Worm (Caenorhabditis elegans): Measurements from ENCODE around the gene K02A6.3.

Gene K02A6.3

ce11 chrX:8243116-8243515, 11.4 kb upstream of the K02A6.3 start (continued):
- TF ChIP-seq hsf-1 (GFP tag; IDR thresholded peaks at IDR 0.05) (0 out of 2 replicates have a peak, but pooled peaks have one; percentile 25), tbx-9 (tag; optimal IDR thresholded peaks at IDR 0.05; ENCODE audit: borderline replicate concordance) (no peak)

DNA sequence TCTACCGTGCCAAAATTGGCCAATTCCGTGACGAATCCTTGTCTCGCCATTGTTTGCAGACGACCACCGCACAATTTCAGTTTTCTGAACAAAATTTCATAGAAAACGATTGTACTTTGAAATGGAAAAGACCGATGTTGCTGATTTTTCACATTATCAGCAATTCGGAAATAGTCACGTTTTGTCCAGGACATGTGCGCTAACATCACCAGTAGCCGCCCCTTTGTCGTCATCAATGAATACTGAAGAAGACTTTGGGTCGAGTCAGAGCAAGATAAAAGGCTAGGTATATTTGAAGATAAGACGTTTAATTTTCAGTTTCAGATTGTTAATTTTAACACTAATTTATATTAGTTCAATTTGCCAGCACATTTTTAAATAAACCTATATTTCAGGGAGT, 10.2 kb upstream of the K02A6.3 start, which contains the start of gene endu-2:
TSS of gene endu-2 (plus strand) at position 396 of the 400 bp plus-strand sequence.
- TF ChIP-seq nfyb-1 (GFP tag; IDR thresholded peaks at IDR 0.05) = 0 out of 2 replicates have a peak, but pooled peaks have one; percentile 17
- TF ChIP-seq egrh-3 (GFP tag; IDR thresholded peaks at IDR 0.05) = no peak
- no peak for TF ChIP-seq cebp-1 (GFP tag; IDR thresholded peaks at IDR 0.05)
- peak; percentile 2 for TF ChIP-seq cebp-1 (tag; optimal IDR thresholded peaks at IDR 0.05)
- peak; percentile 42 for TF ChIP-seq nhr-80 (tag; optimal IDR thresholded peaks at IDR 0.05)

DNA sequence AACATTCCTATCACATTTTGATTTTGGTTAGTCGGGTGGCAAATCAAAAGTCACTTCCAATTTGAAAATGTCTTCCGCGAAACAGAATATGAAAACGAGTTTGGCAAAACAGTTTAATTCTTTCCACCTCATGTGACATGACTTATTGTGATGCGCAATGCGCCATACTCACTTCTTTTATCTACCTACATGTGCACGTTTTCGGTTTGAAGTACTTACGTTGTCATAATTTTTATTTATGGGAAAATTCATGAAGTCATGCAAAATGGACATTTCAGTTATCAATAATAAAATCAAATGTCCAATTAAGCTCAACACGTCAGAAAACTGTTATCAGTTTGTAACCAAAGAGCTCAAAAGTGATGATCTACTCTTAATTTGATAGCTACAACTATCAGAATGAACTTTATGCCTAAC, 6.9 kb upstream of the K02A6.3 start:
- no peak for TF ChIP-seq madf-3 (GFP tag; IDR thresholded peaks at IDR 0.05)
- no peak for TF ChIP-seq F10E7.11 (tag; optimal IDR thresholded peaks at IDR 0.05)
- no peak for TF ChIP-seq C17E4.6 (GFP tag; IDR thresholded peaks at IDR 0.05)
- TF ChIP-seq cebp-1 (GFP tag; IDR thresholded peaks at IDR 0.05) = no peak
- TF ChIP-seq cebp-1 (tag; optimal IDR thresholded peaks at IDR 0.05) = peak; percentile 11
- TF ChIP-seq unc-62 (GFP tag; optimal IDR thresholded peaks at IDR 0.05) = peak; percentile 6
- no peak for TF ChIP-seq ceh-100 (GFP tag; IDR thresholded peaks at IDR 0.05)
- TF ChIP-seq nhr-80 (tag; optimal IDR thresholded peaks at IDR 0.05) = peak; percentile 60

DNA sequence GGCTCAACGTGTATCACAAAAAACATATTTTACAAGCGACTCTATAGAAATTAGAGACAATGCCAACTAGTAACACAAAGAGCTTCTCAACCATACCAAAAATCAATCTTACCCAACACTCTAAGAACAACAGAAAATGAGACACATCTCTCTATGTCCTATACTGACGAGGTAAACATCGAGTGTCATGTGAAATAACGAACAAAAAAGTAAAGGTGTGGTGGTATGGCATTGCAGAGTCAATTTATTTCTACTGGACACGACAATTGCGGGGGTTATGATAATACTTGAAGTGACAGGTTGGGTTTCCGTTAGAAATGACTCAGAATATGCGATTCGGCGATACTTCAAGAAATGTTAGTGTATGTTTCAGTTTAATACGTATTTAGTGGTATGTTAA, 4.8 kb upstream of the K02A6.3 start:
- TF ChIP-seq ztf-6 (GFP tag; IDR thresholded peaks at IDR 0.05) (no peak), lin-54 (GFP tag; optimal IDR thresholded peaks at IDR 0.05) (no peak), nhr-80 (tag; optimal IDR thresholded peaks at IDR 0.05) (peak; percentile 34), mcd-1 (GFP tag; IDR thresholded peaks at IDR 0.05) (no peak)

DNA sequence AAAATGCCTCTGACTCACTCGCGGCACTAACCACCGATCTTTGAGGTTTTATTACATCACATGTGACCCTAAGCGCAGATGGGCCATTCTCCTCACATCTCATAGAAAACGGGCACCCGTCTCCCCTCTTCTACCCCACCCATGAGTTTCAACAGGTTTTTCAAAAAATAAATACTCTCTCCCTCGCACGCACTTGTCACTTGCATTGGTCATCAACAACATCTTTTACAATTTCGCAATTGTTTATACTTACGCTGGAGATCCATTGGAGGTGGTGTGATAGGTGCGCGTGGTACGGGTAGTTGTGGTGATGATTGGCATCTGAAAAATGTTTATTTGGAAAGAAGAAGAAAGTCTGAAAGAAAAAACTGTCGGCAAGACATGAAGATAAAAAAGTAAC, 4.3 kb upstream of the K02A6.3 start, which contains the start of gene M60.4:
TSS of gene M60.4 (minus strand) at position 321 of the 400 bp plus-strand sequence.
- TF ChIP-seq hlh-26 (GFP tag; conservative IDR thresholded peaks at IDR 0.05) (no peak), cebp-1 (GFP tag; IDR thresholded peaks at IDR 0.05) (peak; percentile 95), cebp-1 (tag; optimal IDR thresholded peaks at IDR 0.05) (peak; percentile 98), ZK185.1 (tag; optimal IDR thresholded peaks at IDR 0.05; ENCODE audit: poor library complexity, severe bottlenecking) (no peak), snpc-4 (GFP tag; optimal IDR thresholded peaks at IDR 0.05) (no peak), snpc-4 (tag; optimal IDR thresholded peaks at IDR 0.05) (no peak), ceh-58 (GFP tag; IDR thresholded peaks at IDR 0.05) (no peak), zfh-2 (GFP tag; conservative IDR thresholded peaks at IDR 0.05) (no peak), ztf-22 (GFP tag; optimal IDR thresholded peaks at IDR 0.05) (no peak), somi-1 (GFP tag; optimal IDR thresholded peaks at IDR 0.05) (peak; percentile 81), chd-7 (tag; optimal IDR thresholded peaks at IDR 0.05) (peak; percentile 21), sea-2 (GFP tag; IDR thresholded peaks at IDR 0.05) (no peak), unc-62 (GFP tag; optimal IDR thresholded peaks at IDR 0.05) (peak; percentile 80), rcor-1 (GFP tag; IDR thresholded peaks at IDR 0.05) (no peak), B0336.3 (GFP tag; IDR thresholded peaks at IDR 0.05) (peak; percentile 63; the same call in 1 of the 2 replicates), dox-1 (GFP tag; IDR thresholded peaks at IDR 0.05) (0 out of 2 replicates have a peak, but pooled peaks have one; percentile 27), attf-5 (GFP tag; optimal IDR thresholded peaks at IDR 0.05) (peak; percentile 26), ceh-40 (GFP tag; IDR thresholded peaks at IDR 0.05) (no peak), egl-44 (GFP tag; IDR thresholded peaks at IDR 0.05) (0 out of 2 replicates have a peak, but pooled peaks have one; percentile 29), attf-6 (GFP tag; IDR thresholded peaks at IDR 0.05) (no peak), snpc-1.1 (tag; optimal IDR thresholded peaks at IDR 0.05; ENCODE audit: insufficient read depth) (no peak), bed-1 (GFP tag; IDR thresholded peaks at IDR 0.05) (no peak), lin-40 (tag; optimal IDR thresholded peaks at IDR 0.05) (peak; percentile 22), C06A6.2 (GFP tag; conservative IDR thresholded peaks at IDR 0.05) (peak; percentile 55), ztf-26 (tag; optimal IDR thresholded peaks at IDR 0.05) (peak; percentile 48), Y79H2A.3 (GFP tag; conservative IDR thresholded peaks at IDR 0.05) (no peak), akir-1 (GFP tag; optimal IDR thresholded peaks at IDR 0.05) (no peak), lin-26 (GFP tag; IDR thresholded peaks at IDR 0.05) (0 out of 2 replicates have a peak, but pooled peaks have one; percentile 65), egl-18 (GFP tag; IDR thresholded peaks at IDR 0.05) (no peak)

Measured in whole organism, young adult.